Fruit fly (Drosophila melanogaster): Measurements from ENCODE around the gene CG14983.

Gene CG14983

DNA sequence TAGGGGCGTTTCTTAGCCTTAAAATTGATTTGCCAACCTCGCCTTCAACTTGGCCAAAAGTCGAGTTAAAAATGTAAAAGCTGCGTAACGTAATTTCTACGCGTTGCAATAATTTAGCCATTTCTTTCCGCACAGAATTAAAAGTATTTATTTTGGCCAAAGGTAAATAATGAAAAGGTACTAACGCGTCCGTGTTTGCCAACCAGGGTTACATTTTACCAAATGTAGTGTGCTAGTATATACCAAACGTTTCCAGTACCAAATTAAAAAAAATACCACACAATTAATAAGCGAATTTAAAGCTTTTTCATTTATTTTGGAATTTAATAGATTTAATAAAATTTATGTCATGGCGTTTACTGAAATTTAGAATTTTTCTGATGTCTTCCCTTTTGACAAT is 50.1 kb downstream of the CG14983 start, which contains the start of gene Ccz1 (continued):
- TF ChIP-seq vvl (GFP tag; IDR thresholded peaks at IDR 0.05) (no peak), CTCF (GFP tag; optimal IDR thresholded peaks at IDR 0.05) (no peak), Hr78 (GFP tag; optimal IDR thresholded peaks at IDR 0.05) (no peak), CG14860 (GFP tag; IDR thresholded peaks at IDR 0.05; ENCODE audit: partially characterized antibody) (no peak), insv (GFP tag; optimal IDR thresholded peaks at IDR 0.05) (peak in 1 of 2 experiments; percentile 57), CG14050 (GFP tag; IDR thresholded peaks at IDR 0.05) (no peak), salm (tag; optimal IDR thresholded peaks at IDR 0.05) (peak; percentile 45), gfzf (GFP tag; optimal IDR thresholded peaks at IDR 0.05) (peak; percentile 87), CG15696 (tag; optimal IDR thresholded peaks at IDR 0.05) (peak; percentile 87), CG11398 (GFP tag; optimal IDR thresholded peaks at IDR 0.05) (peak; percentile 81), Fer3 (tag; optimal IDR thresholded peaks at IDR 0.05) (peak; percentile 59), tna (GFP tag; IDR thresholded peaks at IDR 0.05; ENCODE audit: partially characterized antibody) (no peak), trem (tag; optimal IDR thresholded peaks at IDR 0.05) (peak; percentile 58), CG11696 (GFP tag; IDR thresholded peaks at IDR 0.05) (no peak), ac (GFP tag; optimal IDR thresholded peaks at IDR 0.05) (peak; percentile 7), Mrtf (GFP tag; IDR thresholded peaks at IDR 0.05) (no peak), CG11560 (tag; IDR thresholded peaks at IDR 0.05) (no peak), CG17361 (GFP tag; IDR thresholded peaks at IDR 0.05) (no peak), bbx (GFP tag; IDR thresholded peaks at IDR 0.05; ENCODE audit: partially characterized antibody) (no peak), Gug (GFP tag; IDR thresholded peaks at IDR 0.05) (peak; percentile 28; the same call in 1 of the 4 replicates), tup (GFP tag; optimal IDR thresholded peaks at IDR 0.05) (peak; percentile 66), Hey (tag; optimal IDR thresholded peaks at IDR 0.05) (peak; percentile 46), CG11085 (GFP tag; IDR thresholded peaks at IDR 0.05) (no peak), knrl (GFP tag; IDR thresholded peaks at IDR 0.05; ENCODE audit: partially characterized antibody) (no peak), Taf1 (GFP tag; IDR thresholded peaks at IDR 0.05) (no peak), ind (GFP tag; optimal IDR thresholded peaks at IDR 0.05) (no peak), CG12942 (GFP tag; optimal IDR thresholded peaks at IDR 0.05) (peak; percentile 67), mld (GFP tag; IDR thresholded peaks at IDR 0.05; ENCODE audit: partially characterized antibody) (no peak), HHEX (GFP tag; optimal IDR thresholded peaks at IDR 0.05) (peak; percentile 68), CG4617 (GFP tag; optimal IDR thresholded peaks at IDR 0.05; ENCODE audit: borderline replicate concordance) (peak; percentile 89), az2 (GFP tag; optimal IDR thresholded peaks at IDR 0.05) (peak; percentile 22), CG32772 (GFP tag; IDR thresholded peaks at IDR 0.05) (no peak), CG15601 (tag; optimal IDR thresholded peaks at IDR 0.05) (peak; percentile 76), CG10543 (GFP tag; optimal IDR thresholded peaks at IDR 0.05) (peak; percentile 87), sisA (GFP tag; IDR thresholded peaks at IDR 0.05) (no peak), CG15514 (GFP tag; optimal IDR thresholded peaks at IDR 0.05) (peak; percentile 58), Atf-2 (GFP tag; optimal IDR thresholded peaks at IDR 0.05) (peak; percentile 81), Ets65A (GFP tag) (peak; percentile 84), bowl (GFP tag; IDR thresholded peaks at IDR 0.05) (no peak), oc (tag; optimal IDR thresholded peaks at IDR 0.05) (peak; percentile 57), CG7786 (GFP tag; optimal IDR thresholded peaks at IDR 0.05) (peak; percentile 61), Ets97D (GFP tag; optimal IDR thresholded peaks at IDR 0.05) (peak; percentile 64), wek (GFP tag; optimal IDR thresholded peaks at IDR 0.05) (peak; percentile 59), pan (optimal IDR thresholded peaks at IDR 0.05) (no peak), pan (GFP tag; optimal IDR thresholded peaks at IDR 0.05 in 1 of 2, IDR thresholded peaks at IDR 0.05 in 1 of 2) (no peak), Max (GFP tag; optimal IDR thresholded peaks at IDR 0.05) (peak; percentile 67), HmgZ (tag; optimal IDR thresholded peaks at IDR 0.05) (peak; percentile 79), Abd-B (GFP tag; optimal IDR thresholded peaks at IDR 0.05) (peak; percentile 9), Fer2 (tag; optimal IDR thresholded peaks at IDR 0.05) (peak; percentile 25), CG2202 (tag; optimal IDR thresholded peaks at IDR 0.05) (peak; percentile 46), Scr (GFP tag; IDR thresholded peaks at IDR 0.05; ENCODE audit: partially characterized antibody) (no peak)
